Worm (Caenorhabditis elegans) whole organism, L2 larva: ENCODE data around the gene F54H12.2.

Experiments
- C34F6.9 ChIP-seq: fragments of 150-350 bp; optimal IDR thresholded peaks from 2 replicates; lab custom pipeline; 2014; ENCODE audit warnings: missing biosample characterization, missing genetic modification characterization
- F13H6.1 ChIP-seq: sonication (generic microtip); optimal IDR thresholded peaks from 2 replicates; lab custom pipeline; 2016; ENCODE audit warnings: missing genetic modification characterization, missing compliant biosample characterization
- R02D3.7 ChIP-seq: fragments of 150-350 bp; optimal IDR thresholded peaks from 2 replicates; lab custom pipeline; 2014; ENCODE audit warnings: missing biosample characterization, missing genetic modification characterization
- Y55F3AM.14 ChIP-seq: fragments of 200-800 bp; sonication (Bioruptor generic); optimal IDR thresholded peaks from 2 replicates; lab custom pipeline; 2018; ENCODE audit warnings: mild to moderate bottlenecking, missing genetic modification characterization, missing compliant biosample characterization
- ZK546.5 ChIP-seq: sonication (generic microtip); optimal IDR thresholded peaks from 2 replicates; lab custom pipeline; 2017; ENCODE audit warnings: missing biosample characterization, missing genetic modification characterization
- aly-2 ChIP-seq: fragments of 150-350 bp; optimal IDR thresholded peaks from 2 replicates; lab custom pipeline; 2014; ENCODE audit warnings: missing biosample characterization, missing genetic modification characterization
- ama-1 ChIP-seq: fragments of 150-350 bp; optimal IDR thresholded peaks from 2 replicates; lab custom pipeline; 2018; ENCODE audit warnings: inconsistent platforms
- ceh-16 ChIP-seq: fragments of 150-350 bp; optimal IDR thresholded peaks from 2 replicates; lab custom pipeline; 2014; ENCODE audit warnings: missing biosample characterization, missing genetic modification characterization
- ceh-82 ChIP-seq: fragments of 150-350 bp; optimal IDR thresholded peaks from 2 replicates; lab custom pipeline; 2014; ENCODE audit warnings: missing biosample characterization, missing genetic modification characterization
- crh-2 ChIP-seq: sonication (generic microtip); optimal IDR thresholded peaks from 2 replicates; lab custom pipeline; 2017; ENCODE audit warnings: missing biosample characterization, missing genetic modification characterization
- dmd-4 ChIP-seq: sonication (generic microtip); optimal IDR thresholded peaks from 2 replicates; lab custom pipeline; 2017; ENCODE audit warnings: missing biosample characterization, missing genetic modification characterization
- egl-27 ChIP-seq: sonication (generic microtip); optimal IDR thresholded peaks from 3 replicates; lab custom pipeline; 2017; ENCODE audit warnings: missing biosample characterization, missing genetic modification reagents, missing genetic modification characterization
- elt-1 ChIP-seq: fragments of 150-350 bp; optimal IDR thresholded peaks from 2 replicates; lab custom pipeline; 2014; ENCODE audit warnings: missing biosample characterization, missing genetic modification characterization
- elt-3 ChIP-seq: sonication (generic microtip); optimal IDR thresholded peaks from 2 replicates; lab custom pipeline; 2017; ENCODE audit warnings: missing biosample characterization, missing genetic modification characterization
- fos-1 ChIP-seq: fragments of 150-350 bp; optimal IDR thresholded peaks from 2 replicates; lab custom pipeline; 2014; ENCODE audit warnings: missing biosample characterization, missing genetic modification characterization
- gmeb-1 ChIP-seq: fragments of 150-350 bp; optimal IDR thresholded peaks from 2 replicates; lab custom pipeline; 2014; ENCODE audit warnings: missing biosample characterization, missing genetic modification characterization
- lin-11 ChIP-seq: fragments of 150-350 bp; sonication (generic microtip); optimal IDR thresholded peaks from 2 replicates; lab custom pipeline; 2014; ENCODE audit warnings: missing biosample characterization, missing genetic modification characterization, inconsistent platforms, mixed read lengths
- lin-39 ChIP-seq: fragments of 150-350 bp; optimal IDR thresholded peaks from 2 replicates; lab custom pipeline; 2014; ENCODE audit warnings: missing biosample characterization, missing genetic modification reagents, missing genetic modification characterization
- lsy-2 ChIP-seq, 2 experiments: fragments of 150-350 bp in 1 of 2; sonication (generic microtip) in 1 of 2; optimal IDR thresholded peaks; 2 replicates each; lab custom pipeline; 2014 to 2017; ENCODE audit warnings: missing biosample characterization in 2 of 2, missing genetic modification characterization in 2 of 2
- mab-5 ChIP-seq: fragments of 150-350 bp; optimal IDR thresholded peaks from 2 replicates; lab custom pipeline; 2014; ENCODE audit warnings: missing biosample characterization, missing genetic modification characterization
- mbf-1 ChIP-seq: sonication (generic microtip); optimal IDR thresholded peaks from 2 replicates; lab custom pipeline; 2017; ENCODE audit warnings: missing biosample characterization, missing genetic modification characterization
- mdl-1 ChIP-seq, 2 experiments: fragments of 150-350 bp in 1 of 2; sonication (generic microtip) in 1 of 2; optimal IDR thresholded peaks; 2 replicates each; lab custom pipeline; 2017; ENCODE audit warnings: missing biosample characterization in 2 of 2, missing genetic modification characterization in 2 of 2
- nhr-10 ChIP-seq: sonication (generic microtip); optimal IDR thresholded peaks from 2 replicates; lab custom pipeline; 2017; ENCODE audit warnings: missing biosample characterization, missing genetic modification characterization
- nhr-11 ChIP-seq: fragments of 150-350 bp; optimal IDR thresholded peaks from 2 replicates; lab custom pipeline; 2014; ENCODE audit warnings: missing biosample characterization, missing genetic modification characterization
- nhr-12 ChIP-seq: fragments of 150-350 bp; optimal IDR thresholded peaks from 2 replicates; lab custom pipeline; 2014; ENCODE audit warnings: missing biosample characterization, missing genetic modification characterization
- nhr-129 ChIP-seq: fragments of 150-350 bp; optimal IDR thresholded peaks from 2 replicates; lab custom pipeline; 2014; ENCODE audit warnings: missing biosample characterization, missing genetic modification characterization
- nhr-21 ChIP-seq: fragments of 150-350 bp; optimal IDR thresholded peaks from 2 replicates; lab custom pipeline; 2014; ENCODE audit warnings: missing biosample characterization, missing genetic modification characterization
- nhr-23 ChIP-seq: fragments of 150-350 bp; optimal IDR thresholded peaks from 2 replicates; lab custom pipeline; 2014; ENCODE audit warnings: missing biosample characterization, missing genetic modification reagents, missing genetic modification characterization
- nhr-25 ChIP-seq: fragments of 150-350 bp; sonication (generic microtip); optimal IDR thresholded peaks from 3 replicates; lab custom pipeline; 2014; ENCODE audit warnings: missing biosample characterization, missing genetic modification characterization
- nhr-6 ChIP-seq: fragments of 150-350 bp; optimal IDR thresholded peaks from 2 replicates; lab custom pipeline; 2014; ENCODE audit warnings: missing biosample characterization, missing genetic modification characterization
- nhr-77 ChIP-seq: fragments of 150-350 bp; optimal IDR thresholded peaks from 2 replicates; lab custom pipeline; 2014; ENCODE audit warnings: missing biosample characterization, missing genetic modification characterization
- peb-1 ChIP-seq: fragments of 150-350 bp; optimal IDR thresholded peaks from 2 replicates; lab custom pipeline; 2014; ENCODE audit warnings: missing biosample characterization, missing genetic modification characterization
- skn-1 ChIP-seq: sonication (generic microtip); optimal IDR thresholded peaks from 2 replicates; lab custom pipeline; 2017; ENCODE audit warnings: missing biosample characterization, missing genetic modification characterization
- sma-3 ChIP-seq: sonication (generic microtip); optimal IDR thresholded peaks from 2 replicates; lab custom pipeline; 2016; ENCODE audit warnings: missing genetic modification reagents, missing genetic modification characterization, missing compliant biosample characterization
- sma-9 ChIP-seq, 2 experiments: fragments of 150-350 bp in 1 of 2; sonication (generic microtip) in 1 of 2; optimal IDR thresholded peaks; 2 replicates each; lab custom pipeline; 2014 to 2016; ENCODE audit warnings: missing genetic modification characterization in 2 of 2, mild to moderate bottlenecking in 1 of 2, missing biosample characterization in 1 of 2, missing compliant biosample characterization in 1 of 2, missing genetic modification reagents in 1 of 2, moderate library complexity in 1 of 2
- snpc-4 ChIP-seq: fragments of 150-350 bp; optimal IDR thresholded peaks from 2 replicates; lab custom pipeline; 2014; ENCODE audit warnings: missing biosample characterization, missing genetic modification characterization
- unc-55 ChIP-seq: fragments of 150-350 bp; sonication (generic microtip); optimal IDR thresholded peaks from 3 replicates; lab custom pipeline; 2014; ENCODE audit warnings: missing biosample characterization, missing genetic modification reagents, missing genetic modification characterization
- zag-1 ChIP-seq: fragments of 150-350 bp; optimal IDR thresholded peaks from 2 replicates; lab custom pipeline; 2014; ENCODE audit warnings: missing biosample characterization, missing genetic modification characterization
- ztf-1 ChIP-seq: fragments of 200-800 bp; sonication (Bioruptor generic); conservative IDR thresholded peaks from 2 replicates; pipeline ENCODE4 v1.3.6; 2022; ENCODE audit warnings: missing genetic modification characterization, missing compliant biosample characterization

The F54H12.2 gene

ce11 chrIII:7997447-7998046 is 33.2 kb downstream of the F54H12.2 start:
- TF ChIP-seq lin-11 (no peak), snpc-4 (tag; lab: Kevin White, UChicago) (no peak), elt-1 (tag; lab: Kevin White, UChicago) (no peak), sma-9 (GFP tag; optimal IDR thresholded peaks at IDR 0.05; lab: Kevin White, UChicago) (no peak), sma-9 (tag; optimal IDR thresholded peaks at IDR 0.05; lab: Kevin White, UChicago) (no peak), nhr-129 (tag; lab: Kevin White, UChicago) (no peak), crh-2 (no peak), zag-1 (tag; lab: Kevin White, UChicago) (no peak), egl-27 (no peak), Y55F3AM.14 (GFP tag; lab: Kevin White, UChicago) (no peak), nhr-11 (tag; lab: Kevin White, UChicago) (no peak), sma-3 (GFP tag; lab: Kevin White, UChicago) (no peak), mdl-1 (tag; optimal IDR thresholded peaks at IDR 0.05; lab: Kevin White, UChicago) (no peak), F13H6.1 (tag; lab: Kevin White, UChicago) (no peak), lsy-2 (tag; optimal IDR thresholded peaks at IDR 0.05; lab: Kevin White, UChicago) (no peak), elt-3 (no peak)

ce11 chrIII:8001557-8001956 is 37.2 kb downstream of the F54H12.2 start:
- no peak for TF ChIP-seq ztf-1 (GFP tag; lab: Robert Waterston, UW)
- TF ChIP-seq ceh-82 (tag; lab: Kevin White, UChicago), result no peak
- no peak for TF ChIP-seq nhr-6 (tag; lab: Kevin White, UChicago)
- no peak for TF ChIP-seq gmeb-1 (tag; lab: Kevin White, UChicago)
- TF ChIP-seq sma-3 (GFP tag; lab: Kevin White, UChicago), result no peak
- no peak for TF ChIP-seq nhr-11 (tag; lab: Kevin White, UChicago)
- TF ChIP-seq aly-2 (tag; lab: Kevin White, UChicago), result no peak
- TF ChIP-seq nhr-10 (tag; lab: Kevin White, UChicago), result no peak
- TF ChIP-seq ZK546.5 (tag; lab: Kevin White, UChicago), result no peak
- TF ChIP-seq nhr-23 (tag; lab: Kevin White, UChicago), result no peak
- TF ChIP-seq crh-2, result no peak
- no peak for TF ChIP-seq Y55F3AM.14 (GFP tag; lab: Kevin White, UChicago)
- no peak for TF ChIP-seq ceh-16
- TF ChIP-seq peb-1 (tag; lab: Kevin White, UChicago), result no peak

DNA sequence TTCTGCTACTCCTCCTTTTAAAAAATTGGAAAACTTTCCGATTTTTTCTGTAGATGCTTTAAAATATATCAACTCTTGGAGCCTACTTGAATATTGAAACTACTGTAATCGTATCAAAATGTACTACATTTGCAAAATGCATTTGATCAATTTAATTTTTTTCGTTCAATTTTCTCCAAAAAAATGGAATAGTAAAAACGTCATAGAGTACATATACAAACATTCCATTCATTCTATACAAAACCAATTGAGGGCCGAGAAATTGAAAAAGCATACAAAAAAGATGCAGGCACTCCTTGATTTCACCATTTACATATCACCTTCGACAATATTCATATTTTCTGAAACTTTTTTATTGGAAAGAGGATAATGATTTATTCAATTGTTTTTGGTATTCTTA is 39.7 kb downstream of the F54H12.2 start, which contains the start of gene C06G4.6:
C06G4.6 (plus strand) TSS at position 301 of the 400 bp plus-strand sequence.
- TF ChIP-seq F13H6.1 (tag; lab: Kevin White, UChicago) (no peak), dmd-4 (tag; lab: Kevin White, UChicago) (no peak), nhr-11 (tag; lab: Kevin White, UChicago) (no peak), nhr-12 (tag; lab: Kevin White, UChicago) (no peak), nhr-77 (no peak), mab-5 (no peak), fos-1 (tag; lab: Kevin White, UChicago) (no peak), ztf-1 (GFP tag; lab: Robert Waterston, UW) (no peak), lsy-2 (tag; optimal IDR thresholded peaks at IDR 0.05; lab: Kevin White, UChicago) (no peak), snpc-4 (tag; lab: Kevin White, UChicago) (no peak), mbf-1 (tag; lab: Kevin White, UChicago) (no peak), skn-1 (tag; lab: Kevin White, UChicago) (no peak), unc-55 (no peak), nhr-25 (no peak), nhr-21 (tag; lab: Kevin White, UChicago) (no peak), nhr-129 (tag; lab: Kevin White, UChicago) (no peak), lin-39 (no peak), egl-27 (no peak), R02D3.7 (tag; lab: Kevin White, UChicago) (no peak)

ce11 chrIII:8009769-8010168 is 45.4 kb downstream of the F54H12.2 start, which contains the start of gene cit-1.1:
Gene cit-1.1, minus strand, starts transcription at chrIII:8009821.
- TF ChIP-seq unc-55 (peak; percentile 51), nhr-129 (tag; lab: Kevin White, UChicago) (no peak), mdl-1 (tag; optimal IDR thresholded peaks at IDR 0.05; lab: Kevin White, UChicago) (no peak), nhr-23 (tag; lab: Kevin White, UChicago) (no peak), lin-11 (peak; percentile 1), ceh-82 (tag; lab: Kevin White, UChicago) (no peak), fos-1 (tag; lab: Kevin White, UChicago) (peak; percentile 58), lsy-2 (tag; optimal IDR thresholded peaks at IDR 0.05; lab: Kevin White, UChicago) (peak in 1 of 2 experiments; percentile 39), ztf-1 (GFP tag; lab: Robert Waterston, UW) (no peak), nhr-11 (tag; lab: Kevin White, UChicago) (no peak), R02D3.7 (tag; lab: Kevin White, UChicago) (no peak), nhr-77 (no peak), C34F6.9 (tag; lab: Kevin White, UChicago) (peak; percentile 53), ama-1 (lab: Kevin White, UChicago) (peak; percentile 54)
- TF ChIP-seq, all 48 proteins: peak for 6
